Worm (Caenorhabditis elegans): ENCODE measurements around the gene rpl-35.

Gene rpl-35

DNA sequence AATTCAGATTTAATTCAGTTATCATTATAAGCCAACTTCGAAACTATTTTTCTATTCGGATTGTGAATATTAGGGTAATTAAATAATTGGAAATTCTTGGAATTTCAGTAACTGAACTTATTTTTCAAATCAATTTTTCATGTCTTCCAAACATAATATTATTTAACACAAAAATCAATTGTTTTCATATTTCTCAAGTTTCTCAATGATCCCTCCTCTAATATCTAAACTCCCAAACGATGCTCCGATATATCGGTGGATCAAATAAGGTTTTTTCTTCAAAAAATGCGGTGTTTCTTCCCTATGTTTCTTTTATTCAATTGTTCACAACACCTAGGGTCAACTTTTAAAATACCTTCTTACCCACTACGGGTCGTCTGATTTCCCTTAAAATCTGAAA, 38.5 kb upstream of the rpl-35 start:
- TF ChIP-seq dve-1 (tag; optimal IDR thresholded peaks at IDR 0.05) (no peak), nhr-232 (tag; optimal IDR thresholded peaks at IDR 0.05) (no peak), rnt-1 (tag; optimal IDR thresholded peaks at IDR 0.05) (no peak), tbx-2 (tag; optimal IDR thresholded peaks at IDR 0.05) (no peak), elt-2 (tag; optimal IDR thresholded peaks at IDR 0.05) (no peak), ceh-14 (tag; optimal IDR thresholded peaks at IDR 0.05) (no peak), hlh-8 (tag; optimal IDR thresholded peaks at IDR 0.05) (no peak), sox-4 (tag; optimal IDR thresholded peaks at IDR 0.05) (no peak), pha-2 (tag; optimal IDR thresholded peaks at IDR 0.05) (no peak), syd-9 (tag; optimal IDR thresholded peaks at IDR 0.05) (no peak), hlh-30 (tag; optimal IDR thresholded peaks at IDR 0.05; ENCODE audit: insufficient read depth) (no peak), ceh-34 (tag; optimal IDR thresholded peaks at IDR 0.05) (no peak), fax-1 (tag; optimal IDR thresholded peaks at IDR 0.05) (no peak), ama-1 (optimal IDR thresholded peaks at IDR 0.05) (no peak), Y22D7AL.16 (tag; optimal IDR thresholded peaks at IDR 0.05) (no peak), sdc-2 (tag; optimal IDR thresholded peaks at IDR 0.05) (no peak), unc-3 (GFP tag; conservative IDR thresholded peaks at IDR 0.05) (no peak), unc-3 (tag; optimal IDR thresholded peaks at IDR 0.05) (no peak)

DNA sequence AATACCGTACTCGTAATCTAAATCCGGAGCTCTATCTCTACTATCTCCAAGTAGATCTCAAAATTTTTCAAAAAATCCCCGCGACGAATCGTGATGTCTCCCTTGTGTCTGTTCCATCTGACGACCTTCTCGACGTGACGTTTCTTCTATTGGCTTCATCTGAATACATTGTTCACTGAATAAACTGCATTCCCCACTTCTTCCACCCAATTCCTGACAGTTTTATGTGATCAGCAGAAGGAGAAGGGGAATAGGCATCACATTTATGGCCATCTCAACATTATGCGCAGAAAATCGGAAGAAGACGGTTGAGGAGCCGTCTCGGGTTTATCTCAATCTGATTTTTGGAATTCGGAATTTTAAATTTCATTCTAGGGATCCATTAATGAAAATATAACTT, 36.0 kb upstream of the rpl-35 start:
- no peak for TF ChIP-seq dmd-4 (tag; optimal IDR thresholded peaks at IDR 0.05; ENCODE audit: borderline replicate concordance)
- no peak for TF ChIP-seq sox-2 (GFP tag; IDR thresholded peaks at IDR 0.05)
- TF ChIP-seq nhr-11 (tag; optimal IDR thresholded peaks at IDR 0.05) = no peak
- TF ChIP-seq ceh-34 (tag; optimal IDR thresholded peaks at IDR 0.05) = no peak
- TF ChIP-seq K02D7.2 (tag; optimal IDR thresholded peaks at IDR 0.05) = no peak
- TF ChIP-seq odd-2 (tag; optimal IDR thresholded peaks at IDR 0.05) = no peak
- no peak for TF ChIP-seq zip-5 (tag; optimal IDR thresholded peaks at IDR 0.05)
- no peak for TF ChIP-seq dve-1 (tag; optimal IDR thresholded peaks at IDR 0.05)
- TF ChIP-seq K09A11.1 (tag; optimal IDR thresholded peaks at IDR 0.05; ENCODE audit: insufficient read depth) = no peak
- no peak for TF ChIP-seq Y22D7AL.16 (tag; optimal IDR thresholded peaks at IDR 0.05)
- no peak for TF ChIP-seq ttx-3 (tag; optimal IDR thresholded peaks at IDR 0.05)
- no peak for TF ChIP-seq ceh-22 (tag; optimal IDR thresholded peaks at IDR 0.05)
- TF ChIP-seq hlh-13 (GFP tag; optimal IDR thresholded peaks at IDR 0.05) = no peak
- TF ChIP-seq pha-2 (tag; optimal IDR thresholded peaks at IDR 0.05) = no peak
- no peak for TF ChIP-seq pqm-1 (tag; optimal IDR thresholded peaks at IDR 0.05)
- TF ChIP-seq pha-4 (tag; optimal IDR thresholded peaks at IDR 0.05) = no peak

DNA sequence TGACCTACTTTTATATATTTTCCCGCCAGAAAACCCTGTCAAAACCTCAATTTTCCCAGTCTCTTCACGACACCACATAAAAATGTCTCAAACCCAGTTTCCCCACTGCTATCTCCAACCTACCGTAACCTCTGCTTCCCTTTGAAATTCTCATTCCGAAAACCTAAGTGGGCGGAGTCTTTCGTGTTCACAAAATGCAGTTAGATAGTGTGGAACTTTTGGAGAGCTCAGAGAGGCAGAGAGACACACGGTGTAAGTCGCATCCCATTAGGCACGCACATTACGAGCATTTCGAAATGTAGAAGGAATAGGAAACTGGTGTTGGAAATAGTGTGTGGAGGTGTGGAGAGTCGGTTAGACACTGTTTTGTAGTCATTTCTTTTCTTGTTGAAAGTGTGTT, 35.1 kb upstream of the rpl-35 start:
- TF ChIP-seq pros-1 (tag; optimal IDR thresholded peaks at IDR 0.05) (no peak), ceh-9 (tag; optimal IDR thresholded peaks at IDR 0.05) (no peak), odd-2 (tag; optimal IDR thresholded peaks at IDR 0.05) (no peak), ets-4 (tag; optimal IDR thresholded peaks at IDR 0.05) (no peak), pha-2 (tag; optimal IDR thresholded peaks at IDR 0.05) (no peak), ceh-19 (GFP tag; optimal IDR thresholded peaks at IDR 0.05) (no peak), ahr-1 (tag; optimal IDR thresholded peaks at IDR 0.05) (no peak), C08G9.2 (tag; optimal IDR thresholded peaks at IDR 0.05) (no peak), ceh-18 (tag; optimal IDR thresholded peaks at IDR 0.05) (no peak), zip-5 (tag; optimal IDR thresholded peaks at IDR 0.05) (no peak), hlh-15 (tag; optimal IDR thresholded peaks at IDR 0.05) (no peak), syd-9 (tag; optimal IDR thresholded peaks at IDR 0.05) (no peak), ceh-6 (GFP tag; optimal IDR thresholded peaks at IDR 0.05) (no peak), unc-55 (GFP tag; optimal IDR thresholded peaks at IDR 0.05) (no peak), dve-1 (tag; optimal IDR thresholded peaks at IDR 0.05) (no peak), ceh-2 (tag; optimal IDR thresholded peaks at IDR 0.05) (no peak), fkh-10 (GFP tag; optimal IDR thresholded peaks at IDR 0.05) (no peak), hlh-30 (tag; optimal IDR thresholded peaks at IDR 0.05; ENCODE audit: insufficient read depth) (no peak), pax-1 (tag; optimal IDR thresholded peaks at IDR 0.05) (no peak)

Data from whole organism, late embryonic.